Fruit fly (Drosophila melanogaster) ovary, adult (tissue): ENCODE data around the gene EndoGI.

Source experiments
- CG17801 ChIP-seq: fragments of 200-800 bp; optimal IDR thresholded peaks from 2 replicates; lab custom pipeline; 2019; ENCODE audit warnings: missing biosample characterization, mild to moderate bottlenecking, missing genetic modification characterization, moderate library complexity; ENCODE audit not compliant: partially characterized antibody

EndoGI gene

dm6 chr2L:16268107-16268539 is 10.6 kb downstream of the EndoGI start:
- peak; percentile 65 for TF ChIP-seq CG17801 (GFP tag; lab: Kevin White, UChicago)

dm6 chr2L:16268869-16269231 is 11.4 kb downstream of the EndoGI start:
- no peak for TF ChIP-seq CG17801 (GFP tag; lab: Kevin White, UChicago)

- peak; percentile 90 for TF ChIP-seq CG17801 (GFP tag; lab: Kevin White, UChicago)
Observed at dm6 chr2L:16269232-16270134, 12.0 kb downstream of the EndoGI start.

dm6 chr2L:16270667-16271485 is 13.4 kb downstream of the EndoGI start:
- peak; percentile 43 for TF ChIP-seq CG17801 (GFP tag; lab: Kevin White, UChicago)

- no peak for TF ChIP-seq CG17801 (GFP tag; lab: Kevin White, UChicago)
Observed at dm6 chr2L:16271486-16271806, 14.0 kb downstream of the EndoGI start.

dm6 chr2L:16272730-16273129 is 15.2 kb downstream of the EndoGI start:
- no peak for TF ChIP-seq CG17801 (GFP tag; lab: Kevin White, UChicago)

dm6 chr2L:16273439-16273838 is 16.0 kb downstream of the EndoGI start:
- peak; percentile 35 for TF ChIP-seq CG17801 (GFP tag; lab: Kevin White, UChicago)

dm6 chr2L:16274100-16274499 is 16.6 kb downstream of the EndoGI start:
- TF ChIP-seq CG17801 (GFP tag; lab: Kevin White, UChicago): no peak

- TF ChIP-seq CG17801 (GFP tag; lab: Kevin White, UChicago): no peak
Observed at dm6 chr2L:16275177-16275808, 17.8 kb downstream of the EndoGI start.

dm6 chr2L:16275809-16276178 is 18.3 kb downstream of the EndoGI start:
- no peak for TF ChIP-seq CG17801 (GFP tag; lab: Kevin White, UChicago)

- TF ChIP-seq CG17801 (GFP tag; lab: Kevin White, UChicago): no peak
Observed at dm6 chr2L:16276820-16277219, 19.3 kb downstream of the EndoGI start.

- no peak for TF ChIP-seq CG17801 (GFP tag; lab: Kevin White, UChicago)
Observed at dm6 chr2L:16277922-16278321, 20.4 kb downstream of the EndoGI start.

dm6 chr2L:16278842-16279241 is 21.4 kb downstream of the EndoGI start:
- no peak for TF ChIP-seq CG17801 (GFP tag; lab: Kevin White, UChicago)

dm6 chr2L:16279774-16280252 is 22.3 kb downstream of the EndoGI start:
- peak; percentile 81 for TF ChIP-seq CG17801 (GFP tag; lab: Kevin White, UChicago)
